Worm (Caenorhabditis elegans): ENCODE results near the gene srw-3.

srw-3 gene

ce11 chrV:7744068-7744467, 38.7 kb downstream of the srw-3 start (continued):
- TF ChIP-seq ceh-44 (GFP tag; IDR thresholded peaks at IDR 0.05) (no peak), mxl-3 (GFP tag; optimal IDR thresholded peaks at IDR 0.05) (peak; percentile 49), zag-1 (tag; optimal IDR thresholded peaks at IDR 0.05) (no peak), attf-4 (tag; optimal IDR thresholded peaks at IDR 0.05) (no peak), mdl-1 (tag; optimal IDR thresholded peaks at IDR 0.05) (peak in 1 of 2 experiments; percentile 2), mep-1 (tag; optimal IDR thresholded peaks at IDR 0.05) (peak; percentile 53), pha-4 (GFP tag; IDR thresholded peaks at IDR 0.05) (peak; percentile 83), pha-4 (tag; optimal IDR thresholded peaks at IDR 0.05) (no peak), lin-39 (tag; optimal IDR thresholded peaks at IDR 0.05) (no peak), nhr-25 (tag; optimal IDR thresholded peaks at IDR 0.05; ENCODE audit: borderline replicate concordance, insufficient read depth) (no peak), hif-1 (tag; optimal IDR thresholded peaks at IDR 0.05) (peak in 1 of 2 experiments; percentile 12), daf-19 (GFP tag; conservative IDR thresholded peaks at IDR 0.05) (no peak), arid-1 (GFP tag; conservative IDR thresholded peaks at IDR 0.05) (no peak), mxl-2 (GFP tag; conservative IDR thresholded peaks at IDR 0.05) (0 out of 2 replicates have a peak, but pooled peaks have one; percentile 28), unc-62 (GFP tag; optimal IDR thresholded peaks at IDR 0.05 in 1 of 2) (peak in 1 of 2 experiments; percentile 96), unc-62 (tag; optimal IDR thresholded peaks at IDR 0.05) (no peak), egl-43 (GFP tag; IDR thresholded peaks at IDR 0.05) (no peak), nhr-76 (tag; optimal IDR thresholded peaks at IDR 0.05) (no peak), skn-1 (tag; optimal IDR thresholded peaks at IDR 0.05) (no peak), ceh-28 (tag; optimal IDR thresholded peaks at IDR 0.05) (no peak), lin-13 (GFP tag; optimal IDR thresholded peaks at IDR 0.05) (no peak), Y5F2A.4 (GFP tag; optimal IDR thresholded peaks at IDR 0.05) (no peak), Y75B8A.6 (GFP tag; IDR thresholded peaks at IDR 0.05) (no peak), nhr-102 (tag; optimal IDR thresholded peaks at IDR 0.05) (peak; percentile 85), ctbp-1 (GFP tag; IDR thresholded peaks at IDR 0.05) (no peak), lsy-2 (tag; optimal IDR thresholded peaks at IDR 0.05) (peak in 1 of 2 experiments; percentile 8), F37D6.2 (tag; optimal IDR thresholded peaks at IDR 0.05) (no peak), unc-39 (tag; optimal IDR thresholded peaks at IDR 0.05) (no peak), D1046.2 (GFP tag; IDR thresholded peaks at IDR 0.05) (no peak), nhr-48 (tag; optimal IDR thresholded peaks at IDR 0.05) (peak; percentile 88), ZK546.5 (tag; optimal IDR thresholded peaks at IDR 0.05) (no peak), daf-12 (tag; optimal IDR thresholded peaks at IDR 0.05) (no peak), nhr-10 (tag; optimal IDR thresholded peaks at IDR 0.05) (no peak), madf-9 (GFP tag; conservative IDR thresholded peaks at IDR 0.05) (no peak), lin-29 (GFP tag; IDR thresholded peaks at IDR 0.05) (no peak), ztf-7 (tag; optimal IDR thresholded peaks at IDR 0.05) (no peak), ceh-62 (tag; optimal IDR thresholded peaks at IDR 0.05) (no peak), snpc-1.2 (GFP tag; IDR thresholded peaks at IDR 0.05) (no peak), daf-8 (GFP tag; IDR thresholded peaks at IDR 0.05) (no peak), ztf-11 (tag; optimal IDR thresholded peaks at IDR 0.05) (no peak), lir-3 (tag; optimal IDR thresholded peaks at IDR 0.05) (no peak), sdz-12 (GFP tag; optimal IDR thresholded peaks at IDR 0.05) (no peak), zfp-2 (tag; optimal IDR thresholded peaks at IDR 0.05) (no peak), ZK337.2 (GFP tag; IDR thresholded peaks at IDR 0.05) (no peak), hlh-30 (tag; optimal IDR thresholded peaks at IDR 0.05; ENCODE audit: insufficient read depth) (peak; percentile 58), tag-97 (GFP tag; IDR thresholded peaks at IDR 0.05) (no peak), ceh-20 (GFP tag; IDR thresholded peaks at IDR 0.05) (peak; percentile 80), dmd-6 (GFP tag; IDR thresholded peaks at IDR 0.05) (peak; percentile 99), nhr-28 (tag; optimal IDR thresholded peaks at IDR 0.05) (peak; percentile 75), Y48G9A.11 (GFP tag; IDR thresholded peaks at IDR 0.05) (no peak), cey-2 (tag; optimal IDR thresholded peaks at IDR 0.05; ENCODE audit: borderline replicate concordance, insufficient read depth) (no peak), spr-3 (GFP tag; optimal IDR thresholded peaks at IDR 0.05) (no peak)

Data from whole organism, L4 larva.